Worm (Caenorhabditis elegans) whole organism, L4/young adult: ENCODE measurements around the gene bath-4.

Source experiments
- W03F9.2 ChIP-seq: fragments of 150-350 bp; optimal IDR thresholded peaks from 2 replicates; lab custom pipeline; 2014; ENCODE audit warnings: missing biosample characterization, missing genetic modification characterization
- dao-5 ChIP-seq: sonication (generic microtip); optimal IDR thresholded peaks from 2 replicates; lab custom pipeline; 2016; ENCODE audit warnings: missing genotype, missing genetic modification characterization, moderate library complexity, missing compliant biosample characterization
- him-1 ChIP-seq: sonication (generic microtip); optimal IDR thresholded peaks from 2 replicates; lab custom pipeline; 2016; ENCODE audit warnings: missing genotype, missing genetic modification reagents, missing genetic modification characterization, missing compliant biosample characterization

bath-4 gene

ce11 chrII:1905104-1905503 lies 12.7 kb downstream of the bath-4 start, which contains the start of gene math-22:
TSS of gene math-22 (plus strand) at chrII:1905404.
- TF ChIP-seq him-1 (tag; lab: Kevin White, UChicago) (no peak), dao-5 (tag; lab: Kevin White, UChicago) (no peak), W03F9.2 (no peak)

- no peak for TF ChIP-seq W03F9.2
- no peak for TF ChIP-seq dao-5 (tag; lab: Kevin White, UChicago)
- no peak for TF ChIP-seq him-1 (tag; lab: Kevin White, UChicago)
Measured at ce11 chrII:1901981-1902380, 15.8 kb downstream of the bath-4 start, which contains the start of gene math-23. TSS of gene math-23 (plus strand) at chrII:1902281.

ce11 chrII:1899934-1900333 lies 17.8 kb downstream of the bath-4 start, which contains the start of gene math-24:
TSS of gene math-24 (plus strand) at chrII:1900234.
- TF ChIP-seq him-1 (tag; lab: Kevin White, UChicago) (no peak), dao-5 (tag; lab: Kevin White, UChicago) (no peak), W03F9.2 (no peak)

ce11 chrII:1897936-1898335 lies 19.8 kb downstream of the bath-4 start, which contains the start of gene C46F9.6:
TSS of gene C46F9.6 (plus strand) at chrII:1898236.
- no peak for TF ChIP-seq dao-5 (tag; lab: Kevin White, UChicago)
- no peak for TF ChIP-seq him-1 (tag; lab: Kevin White, UChicago)
- no peak for TF ChIP-seq W03F9.2

ce11 chrII:1895762-1896161 lies 22.0 kb downstream of the bath-4 start, which contains the start of gene math-25:
TSS of gene math-25 (plus strand) at chrII:1896062.
- no peak for TF ChIP-seq him-1 (tag; lab: Kevin White, UChicago)
- TF ChIP-seq dao-5 (tag; lab: Kevin White, UChicago), result no peak
- TF ChIP-seq W03F9.2, result no peak

- no peak for TF ChIP-seq him-1 (tag; lab: Kevin White, UChicago)
- TF ChIP-seq W03F9.2, result no peak
- TF ChIP-seq dao-5 (tag; lab: Kevin White, UChicago), result no peak
Measured at ce11 chrII:1895278-1895677, 22.5 kb downstream of the bath-4 start, which contains the start of gene C46F9.5. TSS of gene C46F9.5 (plus strand) at chrII:1895578.

- TF ChIP-seq W03F9.2, result no peak
- TF ChIP-seq dao-5 (tag; lab: Kevin White, UChicago), result no peak
- no peak for TF ChIP-seq him-1 (tag; lab: Kevin White, UChicago)
Measured at ce11 chrII:1893912-1894311, 23.9 kb downstream of the bath-4 start, which contains the start of gene C16C4.1. TSS of gene C16C4.1 (plus strand) at chrII:1894212.

- no peak for TF ChIP-seq him-1 (tag; lab: Kevin White, UChicago)
- TF ChIP-seq dao-5 (tag; lab: Kevin White, UChicago), result no peak
- no peak for TF ChIP-seq W03F9.2
Measured at ce11 chrII:1890682-1891081, 27.1 kb downstream of the bath-4 start, which contains the start of gene math-9. TSS of gene math-9 (minus strand) at chrII:1890782.

ce11 chrII:1889071-1889470 lies 28.7 kb downstream of the bath-4 start, which contains the start of gene math-8:
TSS of gene math-8 (minus strand) at chrII:1889171.
- TF ChIP-seq him-1 (tag; lab: Kevin White, UChicago), result no peak
- no peak for TF ChIP-seq W03F9.2
- no peak for TF ChIP-seq dao-5 (tag; lab: Kevin White, UChicago)

ce11 chrII:1886379-1886778 lies 31.4 kb downstream of the bath-4 start, which contains the start of gene math-7:
TSS of gene math-7 (minus strand) at chrII:1886479.
- TF ChIP-seq him-1 (tag; lab: Kevin White, UChicago) (no peak), W03F9.2 (no peak), dao-5 (tag; lab: Kevin White, UChicago) (no peak)

- TF ChIP-seq dao-5 (tag; lab: Kevin White, UChicago) (no peak), W03F9.2 (no peak), him-1 (tag; lab: Kevin White, UChicago) (no peak)
Measured at ce11 chrII:1884635-1885034, 33.1 kb downstream of the bath-4 start, which contains the start of gene math-6. TSS of gene math-6 (minus strand) at chrII:1884735.

ce11 chrII:1882705-1883104 lies 35.1 kb downstream of the bath-4 start, which contains the start of gene math-5:
TSS of gene math-5 (minus strand) at chrII:1882805.
- TF ChIP-seq W03F9.2, result no peak
- no peak for TF ChIP-seq dao-5 (tag; lab: Kevin White, UChicago)
- no peak for TF ChIP-seq him-1 (tag; lab: Kevin White, UChicago)

ce11 chrII:1878663-1879062 lies 39.1 kb downstream of the bath-4 start, which contains the start of gene math-16:
TSS of gene math-16 (minus strand) at chrII:1878763.
- no peak for TF ChIP-seq dao-5 (tag; lab: Kevin White, UChicago)
- TF ChIP-seq W03F9.2, result no peak
- TF ChIP-seq him-1 (tag; lab: Kevin White, UChicago), result no peak

ce11 chrII:1875658-1876057 lies 42.1 kb downstream of the bath-4 start, which contains the start of gene math-13:
TSS of gene math-13 (plus strand) at chrII:1875958.
- TF ChIP-seq W03F9.2 (no peak), dao-5 (tag; lab: Kevin White, UChicago) (no peak), him-1 (tag; lab: Kevin White, UChicago) (no peak)
